Worm (Caenorhabditis elegans) whole organism, dauer: ENCODE results near the gene rabx-5.

Experiments
- unc-62 ChIP-seq: sonication (generic microtip); optimal IDR thresholded peaks from 2 replicates; lab custom pipeline; 2017; ENCODE audit warnings: missing biosample characterization, missing genetic modification reagents, missing genetic modification characterization

rabx-5 gene

ce11 chrIII:10599699-10600098 is 5.5 kb upstream of the rabx-5 start:
- no peak for TF ChIP-seq unc-62 (GFP tag; lab: Kevin White, UChicago)

- no peak for TF ChIP-seq unc-62 (GFP tag; lab: Kevin White, UChicago)
Observed at ce11 chrIII:10600138-10600626, 5.0 kb upstream of the rabx-5 start, which contains the start of gene epg-6. epg-6 (minus strand) TSS chrIII:10600188.

ce11 chrIII:10600894-10601293 is 4.3 kb upstream of the rabx-5 start:
- TF ChIP-seq unc-62 (GFP tag; lab: Kevin White, UChicago) = no peak

ce11 chrIII:10603248-10603647 is 1.9 kb upstream of the rabx-5 start, which contains the start of gene Y39A1A.2:
Y39A1A.2 (minus strand) TSS chrIII:10603566.
- TF ChIP-seq unc-62 (GFP tag; lab: Kevin White, UChicago) = no peak

DNA sequence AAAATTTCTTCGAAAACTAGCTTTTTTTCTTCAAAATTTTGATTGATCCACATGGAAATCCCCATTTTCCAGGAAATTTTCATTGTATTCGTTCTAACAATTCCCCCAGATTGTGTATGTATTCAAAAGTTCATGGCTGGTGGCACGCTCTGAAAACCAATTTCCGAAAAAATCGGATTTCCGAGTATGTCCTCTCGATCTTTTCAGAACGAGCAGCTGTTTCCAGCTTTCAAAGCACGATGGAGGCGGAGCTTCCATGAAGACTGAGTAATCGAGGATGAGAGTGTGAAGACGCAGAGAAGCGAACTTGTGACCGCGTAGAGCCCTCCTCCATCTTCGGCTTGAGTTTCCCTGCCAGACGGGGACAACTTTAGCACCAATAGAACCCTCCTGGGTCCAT is 824 bp upstream of the rabx-5 start:
- TF ChIP-seq unc-62 (GFP tag; lab: Kevin White, UChicago) = no peak

- TF ChIP-seq unc-62 (GFP tag; lab: Kevin White, UChicago) = no peak
Observed at ce11 chrIII:10608161-10608560, 3.0 kb downstream of the rabx-5 start.

- TF ChIP-seq unc-62 (GFP tag; lab: Kevin White, UChicago) = no peak
Observed at ce11 chrIII:10612333-10612732, 7.2 kb downstream of the rabx-5 start, which contains the start of gene Y39A1A.24. Y39A1A.24 (plus strand) TSS chrIII:10612633.

DNA sequence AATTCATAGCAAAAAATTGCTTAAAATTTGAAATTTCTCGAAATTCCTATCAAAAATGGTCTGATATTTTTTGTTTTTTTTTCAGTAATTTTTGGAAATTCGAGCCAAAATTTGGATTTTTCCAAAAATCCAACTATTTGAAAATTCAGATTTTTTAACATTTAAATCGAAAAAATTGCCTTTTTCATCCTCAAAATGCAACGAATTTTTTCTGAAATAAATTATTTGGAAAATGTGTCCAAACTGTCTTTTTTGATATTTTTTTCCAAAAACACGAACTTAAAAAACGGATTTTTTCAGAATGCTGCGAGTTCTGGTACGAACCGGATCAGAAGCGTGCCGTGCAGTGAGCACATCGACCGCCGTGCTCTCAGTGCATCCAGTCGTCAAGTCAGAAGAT is 10.0 kb downstream of the rabx-5 start, which contains the start of gene mrpl-22:
mrpl-22 (plus strand) TSS at position 301 of the 400 bp plus-strand sequence.
- TF ChIP-seq unc-62 (GFP tag; lab: Kevin White, UChicago) = no peak

DNA sequence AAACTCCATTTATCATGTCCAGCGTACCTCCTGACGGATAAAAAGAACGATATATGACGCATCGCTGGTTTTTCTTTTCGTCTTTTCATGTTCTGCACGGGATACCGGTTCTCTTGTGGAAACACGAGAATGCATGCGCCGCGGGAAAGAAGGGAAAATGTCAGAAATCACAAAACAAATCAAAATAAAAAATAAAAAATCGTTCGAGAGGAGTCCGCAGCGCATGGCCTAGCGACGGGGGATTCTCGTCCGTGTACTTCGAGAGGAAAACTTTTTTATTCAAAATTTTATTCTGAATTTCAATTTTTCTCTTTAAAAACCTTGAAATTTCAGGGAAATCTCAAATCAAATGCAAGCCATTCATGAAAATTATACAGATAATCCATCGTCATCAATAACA is 16.1 kb downstream of the rabx-5 start, which contains the start of the genes lron-10 and hpr-9:
lron-10 (minus strand) TSS at position 162 of the 400 bp plus-strand sequence.
hpr-9 (plus strand) TSS at position 344 of the 400 bp plus-strand sequence.
- TF ChIP-seq unc-62 (GFP tag; lab: Kevin White, UChicago) = no peak

- TF ChIP-seq unc-62 (GFP tag; lab: Kevin White, UChicago) = no peak
Observed at ce11 chrIII:10624564-10624963, 19.4 kb downstream of the rabx-5 start.

- TF ChIP-seq unc-62 (GFP tag; lab: Kevin White, UChicago) = no peak
Observed at ce11 chrIII:10628360-10628759, 23.2 kb downstream of the rabx-5 start.

ce11 chrIII:10629043-10629442 is 23.9 kb downstream of the rabx-5 start, which contains the start of gene swt-4:
swt-4 (minus strand) TSS chrIII:10629143.
- TF ChIP-seq unc-62 (GFP tag; lab: Kevin White, UChicago) = no peak

DNA sequence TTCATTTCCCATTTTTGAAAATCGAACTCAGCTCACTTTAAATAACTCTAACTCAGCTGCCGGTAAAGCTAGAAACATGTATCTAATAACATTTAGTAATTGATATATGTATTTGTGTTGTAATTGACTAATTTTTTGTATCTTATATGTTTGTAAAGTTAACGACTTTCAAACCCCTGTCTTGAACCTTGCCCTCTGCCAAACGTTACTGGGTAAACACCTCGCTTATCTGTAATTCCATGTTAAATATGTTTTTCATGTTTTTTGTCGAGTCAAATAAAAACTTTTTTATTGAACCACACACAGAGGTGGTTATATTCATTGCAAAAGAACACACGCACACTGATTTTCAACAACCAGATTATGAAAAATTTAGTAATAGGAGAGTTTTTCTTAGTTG is 24.6 kb downstream of the rabx-5 start:
- no peak for TF ChIP-seq unc-62 (GFP tag; lab: Kevin White, UChicago)

- no peak for TF ChIP-seq unc-62 (GFP tag; lab: Kevin White, UChicago)
Observed at ce11 chrIII:10631870-10632509, 26.8 kb downstream of the rabx-5 start.

ce11 chrIII:10632590-10633402 is 27.6 kb downstream of the rabx-5 start, which contains the start of gene Y39A1A.10:
Y39A1A.10 (plus strand) TSS chrIII:10632728.
- no peak for TF ChIP-seq unc-62 (GFP tag; lab: Kevin White, UChicago)

DNA sequence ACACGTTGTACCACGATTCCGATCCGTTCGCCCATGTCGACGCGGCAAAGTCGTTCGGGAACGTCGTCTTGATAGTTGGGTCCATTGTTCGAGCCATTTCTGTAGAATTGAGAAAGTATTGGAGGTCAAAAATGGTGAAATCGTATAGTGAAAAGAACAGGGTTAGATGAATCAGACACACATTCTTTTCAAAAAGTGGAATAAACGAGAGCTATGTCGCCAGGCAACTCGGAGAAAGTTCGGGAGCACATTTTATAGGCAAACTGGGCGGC is 28.2 kb downstream of the rabx-5 start, which contains the start of gene Y39A1A.9:
Y39A1A.9 (minus strand) TSS at position 99 of the 272 bp plus-strand sequence.
- TF ChIP-seq unc-62 (GFP tag; lab: Kevin White, UChicago) = no peak
